Fruit fly (Drosophila melanogaster): ENCODE results near the gene CG13398.

Gene CG13398

dm6 chr2L:8365701-8366643 is 49.1 kb downstream of the CG13398 start, which contains the start of gene Pp2A-29B (continued):
- no peak for TF ChIP-seq Kr (GFP tag; optimal IDR thresholded peaks at IDR 0.05)
- TF ChIP-seq sim (GFP tag; IDR thresholded peaks at IDR 0.05) = no peak
- peak; percentile 13 for TF ChIP-seq CG8290 (GFP tag; optimal IDR thresholded peaks at IDR 0.05)
- TF ChIP-seq CG8290 (tag; optimal IDR thresholded peaks at IDR 0.05) = no peak
- TF ChIP-seq ara (GFP tag; IDR thresholded peaks at IDR 0.05) = no peak
- no peak for TF ChIP-seq NFAT (GFP tag; IDR thresholded peaks at IDR 0.05)
- TF ChIP-seq CG18262 (tag; optimal IDR thresholded peaks at IDR 0.05) = peak; percentile 45
- peak; percentile 33; the same call in 1 of the 2 replicates for TF ChIP-seq CG32767 (GFP tag; IDR thresholded peaks at IDR 0.05)
- no peak for TF ChIP-seq lov (optimal IDR thresholded peaks at IDR 0.05)
- TF ChIP-seq lov (GFP tag; IDR thresholded peaks at IDR 0.05) = no peak
- peak; percentile 99 for TF ChIP-seq HLH4C (GFP tag; IDR thresholded peaks at IDR 0.05; ENCODE audit: partially characterized antibody)
- no peak for TF ChIP-seq CG5245 (GFP tag; optimal IDR thresholded peaks at IDR 0.05)
- no peak for TF ChIP-seq CG10654 (GFP tag; optimal IDR thresholded peaks at IDR 0.05)
- no peak for TF ChIP-seq CG16815 (GFP tag; optimal IDR thresholded peaks at IDR 0.05)
- no peak for TF ChIP-seq al (GFP tag; IDR thresholded peaks at IDR 0.05)
- no peak for TF ChIP-seq CG18599 (GFP tag; optimal IDR thresholded peaks at IDR 0.05)
- no peak for TF ChIP-seq Tbp (GFP tag; optimal IDR thresholded peaks at IDR 0.05)
- TF ChIP-seq ATbp (GFP tag; optimal IDR thresholded peaks at IDR 0.05) = no peak
- TF ChIP-seq pum (GFP tag; optimal IDR thresholded peaks at IDR 0.05) = no peak
- TF ChIP-seq Atf6 (GFP tag; IDR thresholded peaks at IDR 0.05) = no peak
- TF ChIP-seq Fer1 (GFP tag; optimal IDR thresholded peaks at IDR 0.05) = no peak
- peak; percentile 97 for TF ChIP-seq Bgb (GFP tag; IDR thresholded peaks at IDR 0.05; ENCODE audit: partially characterized antibody)
- peak; percentile 35 for TF ChIP-seq exex (tag; optimal IDR thresholded peaks at IDR 0.05)
- TF ChIP-seq en (GFP tag; optimal IDR thresholded peaks at IDR 0.05) = no peak
- no peak for TF ChIP-seq tx (GFP tag; optimal IDR thresholded peaks at IDR 0.05)
- TF ChIP-seq CG12942 (GFP tag; optimal IDR thresholded peaks at IDR 0.05) = no peak
- no peak for TF ChIP-seq CG43689 (GFP tag; IDR thresholded peaks at IDR 0.05)
- TF ChIP-seq CG42726 (GFP tag; IDR thresholded peaks at IDR 0.05; ENCODE audit: partially characterized antibody) = peak; percentile 96
- TF ChIP-seq CG15601 (tag; optimal IDR thresholded peaks at IDR 0.05) = peak; percentile 56
- peak; percentile 91 for TF ChIP-seq CG2116 (GFP tag; optimal IDR thresholded peaks at IDR 0.05)
- TF ChIP-seq CG8478 (optimal IDR thresholded peaks at IDR 0.05) = peak; percentile 84
- TF ChIP-seq CG4730 (GFP tag; IDR thresholded peaks at IDR 0.05) = no peak
- no peak for TF ChIP-seq ranshi (GFP tag; IDR thresholded peaks at IDR 0.05)
- TF ChIP-seq CG33557 (GFP tag; optimal IDR thresholded peaks at IDR 0.05) = peak; percentile 23
- TF ChIP-seq CG32772 (GFP tag; IDR thresholded peaks at IDR 0.05) = no peak
- TF ChIP-seq br (optimal IDR thresholded peaks at IDR 0.05) = no peak
- no peak for TF ChIP-seq hth (optimal IDR thresholded peaks at IDR 0.05)
- no peak for TF ChIP-seq gsb-n (tag; optimal IDR thresholded peaks at IDR 0.05)
- TF ChIP-seq bcd (GFP tag; optimal IDR thresholded peaks at IDR 0.05) = peak; percentile 20
- no peak for TF ChIP-seq Hr51 (GFP tag; optimal IDR thresholded peaks at IDR 0.05)
- TF ChIP-seq tin (GFP tag; optimal IDR thresholded peaks at IDR 0.05) = peak; percentile 0
- TF ChIP-seq CG7839 (tag; optimal IDR thresholded peaks at IDR 0.05) = peak; percentile 25
- no peak for TF ChIP-seq PHDP (tag; optimal IDR thresholded peaks at IDR 0.05)
- peak; percentile 39 for TF ChIP-seq Xbp1 (GFP tag; optimal IDR thresholded peaks at IDR 0.05)
- no peak for TF ChIP-seq bigmax (GFP tag; optimal IDR thresholded peaks at IDR 0.05)
- TF ChIP-seq CG5180 (GFP tag; optimal IDR thresholded peaks at IDR 0.05) = no peak
- TF ChIP-seq CG2889 (GFP tag; IDR thresholded peaks at IDR 0.05) = no peak
- no peak for TF ChIP-seq NC2β (GFP tag; optimal IDR thresholded peaks at IDR 0.05)
- TF ChIP-seq Nf-YB (GFP tag; optimal IDR thresholded peaks at IDR 0.05) = no peak
- peak; percentile 69 for TF ChIP-seq CG12659 (GFP tag; optimal IDR thresholded peaks at IDR 0.05)

Data from whole organism, embryonic.